Worm (Caenorhabditis elegans): Measurements from ENCODE around the gene ZK742.7.

ZK742.7 gene

ce11 chrV:7759270-7759669 lies 38.9 kb upstream of the ZK742.7 start:
- TF ChIP-seq ceh-27 (GFP tag; optimal IDR thresholded peaks at IDR 0.05) (peak; percentile 44), mcd-1 (GFP tag; IDR thresholded peaks at IDR 0.05) (no peak), ceh-58 (GFP tag; IDR thresholded peaks at IDR 0.05) (no peak), nhr-179 (tag; optimal IDR thresholded peaks at IDR 0.05) (no peak), tbp1 (GFP tag; optimal IDR thresholded peaks at IDR 0.05) (no peak), ceh-100 (GFP tag; IDR thresholded peaks at IDR 0.05) (no peak), F39B2.1 (GFP tag; IDR thresholded peaks at IDR 0.05) (no peak), T26A5.8 (tag; optimal IDR thresholded peaks at IDR 0.05) (no peak), lir-1 (GFP tag; conservative IDR thresholded peaks at IDR 0.05) (no peak), D2030.7 (GFP tag; IDR thresholded peaks at IDR 0.05) (no peak), lin-40 (tag; optimal IDR thresholded peaks at IDR 0.05) (peak; percentile 33), nfya-1 (tag; optimal IDR thresholded peaks at IDR 0.05; ENCODE audit: borderline replicate concordance, insufficient read depth) (no peak), akir-1 (GFP tag; optimal IDR thresholded peaks at IDR 0.05) (no peak), ztf-18 (tag; optimal IDR thresholded peaks at IDR 0.05) (no peak), snpc-1.1 (tag; optimal IDR thresholded peaks at IDR 0.05; ENCODE audit: insufficient read depth) (no peak), aptf-3 (GFP tag; IDR thresholded peaks at IDR 0.05) (no peak), madf-8 (GFP tag; conservative IDR thresholded peaks at IDR 0.05) (no peak), zim-3 (tag; optimal IDR thresholded peaks at IDR 0.05) (no peak), ceh-40 (GFP tag; IDR thresholded peaks at IDR 0.05) (no peak), F57C9.4 (tag; optimal IDR thresholded peaks at IDR 0.05) (no peak), lin-35 (GFP tag; optimal IDR thresholded peaks at IDR 0.05) (peak in 1 of 3 experiments; percentile 5), K12H6.12 (tag; optimal IDR thresholded peaks at IDR 0.05) (peak; percentile 73), bed-2 (GFP tag; IDR thresholded peaks at IDR 0.05) (no peak), somi-1 (GFP tag; optimal IDR thresholded peaks at IDR 0.05) (peak; percentile 61), fkh-3 (tag; optimal IDR thresholded peaks at IDR 0.05) (no peak), athp-1 (tag; optimal IDR thresholded peaks at IDR 0.05) (no peak), cebp-1 (GFP tag; IDR thresholded peaks at IDR 0.05) (no peak), cebp-1 (tag; optimal IDR thresholded peaks at IDR 0.05) (no peak)

DNA sequence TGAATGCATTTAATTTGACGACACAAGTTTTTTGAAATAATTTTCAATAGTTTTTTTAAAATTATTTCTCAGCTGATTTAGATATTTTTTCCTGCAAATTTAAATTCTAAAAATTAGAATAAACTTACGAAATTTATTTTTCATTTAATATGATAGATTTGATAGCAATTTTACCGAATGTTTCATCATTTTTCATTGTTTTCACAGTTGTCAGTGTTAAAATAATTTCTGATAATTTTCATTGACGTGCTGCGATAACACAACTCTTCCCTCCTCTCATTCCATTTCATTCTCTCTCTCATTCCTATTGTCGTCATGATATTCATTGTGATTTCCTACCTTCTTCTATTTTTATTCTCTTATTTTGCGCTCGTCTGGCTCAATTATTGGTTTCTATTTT lies 38.0 kb upstream of the ZK742.7 start, which contains the start of gene hint-3:
Gene hint-3 (plus strand): TSS at position 301 of the 400 bp plus-strand sequence.
- TF ChIP-seq nhr-80 (tag; optimal IDR thresholded peaks at IDR 0.05) (peak; percentile 28), sea-2 (GFP tag; IDR thresholded peaks at IDR 0.05) (no peak)

DNA sequence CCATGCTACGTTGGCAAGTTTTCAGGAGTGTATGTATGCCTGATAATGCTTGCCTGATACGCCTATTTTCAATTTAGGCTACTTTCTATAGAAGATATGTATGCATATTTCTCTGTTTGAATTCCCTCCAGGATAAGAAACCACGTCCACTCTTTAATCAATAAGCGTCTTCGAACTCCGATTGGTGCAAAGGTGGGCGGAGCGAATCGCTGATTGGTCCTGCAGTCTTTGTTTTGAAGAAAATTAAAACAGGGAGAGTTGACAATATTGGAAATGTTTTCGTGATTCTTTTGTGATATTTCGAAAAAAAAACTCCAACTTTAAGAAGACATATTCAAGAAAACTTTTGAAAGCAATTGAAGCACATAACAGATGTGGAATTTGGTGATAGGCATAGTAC lies 36.3 kb upstream of the ZK742.7 start:
- TF ChIP-seq Y53G8AR.9 (GFP tag; conservative IDR thresholded peaks at IDR 0.05), result 0 out of 2 replicates have a peak, but pooled peaks have one; percentile 1
- TF ChIP-seq die-1 (tag; optimal IDR thresholded peaks at IDR 0.05), result no peak
- no peak for TF ChIP-seq madf-8 (GFP tag; conservative IDR thresholded peaks at IDR 0.05)
- no peak for TF ChIP-seq F37B4.10 (GFP tag; IDR thresholded peaks at IDR 0.05)

DNA sequence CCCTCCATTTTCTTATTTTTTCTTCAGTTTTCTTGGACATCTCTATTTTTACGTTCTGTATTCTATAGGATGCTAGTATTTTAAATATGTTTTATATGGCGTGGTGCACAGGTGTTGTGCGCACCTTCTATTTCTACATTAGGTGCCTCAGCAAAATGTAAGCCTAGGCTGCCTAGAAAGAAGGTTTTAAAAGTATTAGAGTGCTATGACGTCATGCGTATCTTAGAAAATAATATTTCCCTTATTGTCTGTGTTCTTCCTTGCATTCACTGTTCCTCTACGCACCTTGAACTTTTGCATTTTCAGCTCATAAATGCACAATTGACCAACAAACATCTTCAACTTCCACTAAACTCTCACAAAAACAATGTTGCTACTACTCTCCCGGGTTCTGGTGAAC lies 27.2 kb upstream of the ZK742.7 start, which contains the start of gene frpr-3:
Gene frpr-3 (plus strand): TSS at position 301 of the 400 bp plus-strand sequence.
- TF ChIP-seq rcor-1 (GFP tag; IDR thresholded peaks at IDR 0.05) (no peak), K11D2.4 (GFP tag; IDR thresholded peaks at IDR 0.05) (no peak), dox-1 (GFP tag; IDR thresholded peaks at IDR 0.05) (no peak), ceh-40 (GFP tag; IDR thresholded peaks at IDR 0.05) (no peak), B0336.3 (GFP tag; IDR thresholded peaks at IDR 0.05) (no peak)
